Worm (Caenorhabditis elegans) whole organism, young adult: ENCODE measurements around the gene srt-43.

Experiments used
- B0019.2 ChIP-seq: fragments of 200-800 bp; sonication (Bioruptor generic); conservative IDR thresholded peaks from 2 replicates; pipeline ENCODE4 v1.3.6; 2022; ENCODE audit warnings: missing genetic modification reagents, missing genetic modification characterization, missing compliant biosample characterization
- D2030.7 ChIP-seq: fragments of 200-800 bp; sonication (Bioruptor generic); IDR thresholded peaks from 2 replicates; pipeline ENCODE4 v1.3.6; 2022; ENCODE audit warnings: missing genetic modification reagents, missing genetic modification characterization, missing compliant biosample characterization
- F23B12.7 ChIP-seq: sonication (generic microtip); optimal IDR thresholded peaks from 2 replicates; lab custom pipeline; 2017; ENCODE audit warnings: missing genetic modification characterization, mild to moderate bottlenecking, missing compliant biosample characterization, antibody characterized with exemption, moderate library complexity; ENCODE audit not compliant: insufficient read depth
- F33H1.4 ChIP-seq: fragments of 200-800 bp; sonication (Bioruptor generic); IDR thresholded peaks from 2 replicates; pipeline ENCODE4 v1.3.6; 2022; ENCODE audit warnings: missing genetic modification reagents, missing genetic modification characterization, missing compliant biosample characterization
- F49E8.2 ChIP-seq: sonication (generic microtip); optimal IDR thresholded peaks from 3 replicates; lab custom pipeline; 2017; ENCODE audit warnings: missing genetic modification characterization, mild to moderate bottlenecking, missing compliant biosample characterization, antibody characterized with exemption, moderate library complexity; ENCODE audit not compliant: insufficient read depth
- K12H6.12 ChIP-seq: fragments of 200-800 bp; sonication (Bioruptor generic); optimal IDR thresholded peaks from 2 replicates; lab custom pipeline; 2018; ENCODE audit warnings: mild to moderate bottlenecking, missing genetic modification characterization, missing compliant biosample characterization
- Y53G8AR.9 ChIP-seq: fragments of 200-800 bp; sonication (Bioruptor generic); conservative IDR thresholded peaks from 2 replicates; pipeline ENCODE4 v1.3.6; 2022; ENCODE audit warnings: missing genetic modification reagents, missing genetic modification characterization, missing compliant biosample characterization
- Y95B8A.8 ChIP-seq: fragments of 200-800 bp; sonication (Bioruptor generic); IDR thresholded peaks from 2 replicates; pipeline ENCODE4 v1.3.6; 2022; ENCODE audit warnings: missing genetic modification reagents, missing genetic modification characterization, missing compliant biosample characterization
- ZK185.1 ChIP-seq: sonication (generic microtip); optimal IDR thresholded peaks from 2 replicates; lab custom pipeline; 2016; ENCODE audit warnings: mild to moderate bottlenecking, missing genetic modification characterization, missing compliant biosample characterization; ENCODE audit not compliant: poor library complexity, severe bottlenecking
- attf-3 ChIP-seq: fragments of 200-800 bp; sonication (Bioruptor generic); conservative IDR thresholded peaks from 2 replicates; pipeline ENCODE4 v1.3.6; 2022; ENCODE audit warnings: missing genetic modification reagents, missing genetic modification characterization, missing compliant biosample characterization
- attf-5 ChIP-seq: fragments of 200-800 bp; sonication (Bioruptor generic); optimal IDR thresholded peaks from 2 replicates; lab custom pipeline; 2018; ENCODE audit warnings: mild to moderate bottlenecking, missing genetic modification characterization, missing compliant biosample characterization
- cebp-1 ChIP-seq, 2 experiments: fragments of 200-800 bp in 1 of 2; sonication (Bioruptor generic) in 1 of 2; sonication (generic microtip) in 1 of 2; IDR thresholded peaks in 1 of 2; optimal IDR thresholded peaks in 1 of 2; 2 replicates each; pipeline versions ENCODE4 v1.3.6 to Lab custom; 2017 to 2022; ENCODE audit warnings: missing compliant biosample characterization in 2 of 2, missing genetic modification characterization in 2 of 2, mild to moderate bottlenecking in 1 of 2, missing genetic modification reagents in 1 of 2, moderate library complexity in 1 of 2
- ceh-27 ChIP-seq: fragments of 200-800 bp; sonication (Bioruptor generic); optimal IDR thresholded peaks from 2 replicates; lab custom pipeline; 2018; ENCODE audit warnings: mild to moderate bottlenecking, missing genetic modification characterization, moderate library complexity, missing compliant biosample characterization
- ceh-79 ChIP-seq: sonication (generic microtip); optimal IDR thresholded peaks from 2 replicates; lab custom pipeline; 2017; ENCODE audit warnings: mild to moderate bottlenecking, missing genetic modification characterization, missing compliant biosample characterization
- ceh-91 ChIP-seq: fragments of 200-800 bp; sonication (Bioruptor generic); IDR thresholded peaks from 2 replicates; pipeline ENCODE4 v1.3.6; 2022; ENCODE audit warnings: missing genetic modification reagents, missing genetic modification characterization, missing compliant biosample characterization
- dox-1 ChIP-seq: fragments of 200-800 bp; sonication (Bioruptor generic); IDR thresholded peaks from 2 replicates; pipeline ENCODE4 v1.3.6; 2022; ENCODE audit warnings: missing genetic modification reagents, missing genetic modification characterization, missing compliant biosample characterization
- efl-1 ChIP-seq: fragments of 150-350 bp; optimal IDR thresholded peaks from 2 replicates; lab custom pipeline; 2014; ENCODE audit warnings: missing biosample characterization, missing genetic modification reagents, missing genetic modification characterization
- ekl-4 ChIP-seq: fragments of 200-800 bp; sonication (Bioruptor generic); IDR thresholded peaks from 2 replicates; pipeline ENCODE4 v1.3.6; 2022; ENCODE audit warnings: missing genetic modification reagents, missing genetic modification characterization, missing compliant biosample characterization
- hmg-1.2 ChIP-seq: fragments of 200-800 bp; sonication (Bioruptor generic); IDR thresholded peaks from 2 replicates; pipeline ENCODE4 v1.3.6; 2022; ENCODE audit warnings: missing genetic modification reagents, missing genetic modification characterization, missing compliant biosample characterization
- hmg-20 ChIP-seq: fragments of 200-800 bp; sonication (Bioruptor generic); IDR thresholded peaks from 2 replicates; pipeline ENCODE4 v1.3.6; 2022; ENCODE audit warnings: missing genetic modification reagents, missing genetic modification characterization, missing compliant biosample characterization
- let-526 ChIP-seq: fragments of 200-800 bp; sonication (Bioruptor generic); IDR thresholded peaks from 2 replicates; pipeline ENCODE4 v1.3.6; 2022; ENCODE audit warnings: missing genetic modification reagents, missing genetic modification characterization, missing compliant biosample characterization
- lin-35 ChIP-seq, 3 experiments: fragments of 150-350 bp in 2 of 3; sonication (generic microtip) in 1 of 3; optimal IDR thresholded peaks; 2 replicates each; lab custom pipeline; 2014 to 2018; ENCODE audit warnings: missing biosample characterization in 3 of 3, missing genetic modification characterization in 3 of 3, missing genetic modification reagents in 3 of 3
- lin-40 ChIP-seq: sonication (generic microtip); optimal IDR thresholded peaks from 2 replicates; lab custom pipeline; 2016; ENCODE audit warnings: missing genetic modification characterization, mild to moderate bottlenecking, missing compliant biosample characterization, missing genotype, missing genetic modification reagents
- lin-54 ChIP-seq: fragments of 200-800 bp; sonication (Bioruptor generic); optimal IDR thresholded peaks from 2 replicates; lab custom pipeline; 2018; ENCODE audit warnings: mild to moderate bottlenecking, missing genetic modification characterization, missing compliant biosample characterization
- lsl-1 ChIP-seq: fragments of 200-800 bp; sonication (Bioruptor generic); optimal IDR thresholded peaks from 2 replicates; lab custom pipeline; 2018; ENCODE audit warnings: mild to moderate bottlenecking, missing genetic modification characterization, moderate library complexity, missing compliant biosample characterization
- madf-8 ChIP-seq: fragments of 200-800 bp; sonication (Bioruptor generic); conservative IDR thresholded peaks from 2 replicates; pipeline ENCODE4 v1.3.6; 2022; ENCODE audit warnings: missing genetic modification reagents, missing genetic modification characterization, missing compliant biosample characterization
- mcd-1 ChIP-seq: fragments of 200-800 bp; sonication (Bioruptor generic); IDR thresholded peaks from 2 replicates; pipeline ENCODE4 v1.3.6; 2022; ENCODE audit warnings: missing genetic modification reagents, missing genetic modification characterization, missing compliant biosample characterization
- nhr-80 ChIP-seq: sonication (generic microtip); optimal IDR thresholded peaks from 2 replicates; lab custom pipeline; 2016; ENCODE audit warnings: missing genetic modification characterization, missing compliant biosample characterization
- snpc-4 ChIP-seq, 5 experiments: fragments of 150-350 bp in 1 of 5; sonication (generic microtip) in 4 of 5; optimal IDR thresholded peaks; 2 replicates each; lab custom pipeline; 2014 to 2018; ENCODE audit warnings: missing genetic modification characterization in 5 of 5, missing biosample characterization in 3 of 5, antibody characterized with exemption in 2 of 5, mild to moderate bottlenecking in 2 of 5, missing compliant biosample characterization in 2 of 5, missing genotype in 2 of 5, moderate library complexity in 2 of 5, missing genetic modification reagents in 1 of 5
- tbp1 ChIP-seq: fragments of 200-800 bp; sonication (Bioruptor generic); optimal IDR thresholded peaks from 2 replicates; lab custom pipeline; 2018; ENCODE audit warnings: mild to moderate bottlenecking, missing genetic modification characterization, missing compliant biosample characterization
- xnd-1 ChIP-seq: sonication (generic microtip); optimal IDR thresholded peaks from 2 replicates; lab custom pipeline; 2016; ENCODE audit warnings: missing genotype, missing genetic modification reagents, missing genetic modification characterization, missing compliant biosample characterization
- zfh-2 ChIP-seq: fragments of 200-800 bp; sonication (Bioruptor generic); conservative IDR thresholded peaks from 2 replicates; pipeline ENCODE4 v1.3.6; 2022; ENCODE audit warnings: missing genetic modification reagents, missing genetic modification characterization, missing compliant biosample characterization
- zim-3 ChIP-seq: sonication (generic microtip); optimal IDR thresholded peaks from 2 replicates; lab custom pipeline; 2017; ENCODE audit warnings: mild to moderate bottlenecking, missing genetic modification characterization, moderate library complexity, missing compliant biosample characterization
- ztf-18 ChIP-seq: sonication (generic microtip); optimal IDR thresholded peaks from 2 replicates; lab custom pipeline; 2016; ENCODE audit warnings: missing genotype, mild to moderate bottlenecking, missing genetic modification characterization, missing compliant biosample characterization
- ztf-26 ChIP-seq: sonication (generic microtip); optimal IDR thresholded peaks from 2 replicates; lab custom pipeline; 2017; ENCODE audit warnings: missing genetic modification characterization, missing compliant biosample characterization
- ztf-28 ChIP-seq: fragments of 200-800 bp; sonication (Bioruptor generic); IDR thresholded peaks from 2 replicates; pipeline ENCODE4 v1.3.6; 2022; ENCODE audit warnings: missing genetic modification reagents, missing genetic modification characterization, missing compliant biosample characterization

The srt-43 gene

DNA sequence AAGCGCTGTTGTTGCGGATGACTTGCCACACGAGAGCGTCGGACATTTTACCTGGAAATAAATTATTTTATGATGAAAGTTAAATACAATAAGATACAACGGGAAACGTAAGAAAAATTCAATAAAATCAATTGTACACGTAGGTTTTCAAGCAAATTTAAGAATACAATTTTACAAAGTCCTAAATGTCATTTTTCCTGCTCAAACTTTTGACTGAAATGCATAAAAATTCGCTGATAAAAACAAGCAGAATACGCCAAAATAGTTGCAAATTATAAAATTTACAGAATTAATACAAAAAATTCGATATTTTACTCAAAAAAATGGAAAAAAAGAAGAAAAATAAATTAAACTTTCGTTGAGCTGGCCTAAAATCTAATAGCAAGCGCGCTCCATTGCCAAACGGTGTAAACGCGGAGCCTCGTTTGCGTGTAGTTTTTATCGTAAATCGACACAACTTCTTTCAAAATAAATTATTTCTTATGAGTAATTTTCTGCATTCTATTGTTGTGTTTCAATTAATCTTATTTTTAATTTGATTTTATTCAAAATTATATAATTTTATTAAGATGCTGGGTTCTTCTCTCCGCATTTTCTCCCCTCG lies 40.9 kb upstream of the srt-43 start, which contains the start of the genes rpl-28 and mrpl-49:
Gene rpl-28 (minus strand): TSS at position 51 of the 604 bp plus-strand sequence.
Gene mrpl-49 (plus strand): TSS at position 570 of the 604 bp plus-strand sequence.
- TF ChIP-seq F23B12.7 (tag; lab: Kevin White, UChicago) (peak; percentile 91), hmg-20 (GFP tag; lab: Robert Waterston, UW) (no peak), ceh-27 (GFP tag; lab: Kevin White, UChicago) (peak; percentile 34), lin-54 (GFP tag; lab: Kevin White, UChicago) (peak; percentile 71), attf-5 (GFP tag; lab: Kevin White, UChicago) (peak; percentile 95), B0019.2 (GFP tag; lab: Robert Waterston, UW) (0 out of 2 replicates have a peak, but pooled peaks have one; percentile 25), zim-3 (tag; lab: Kevin White, UChicago) (no peak), ceh-79 (tag; lab: Kevin White, UChicago) (no peak), efl-1 (peak; percentile 23), hmg-1.2 (GFP tag; lab: Robert Waterston, UW) (peak; percentile 52), ekl-4 (GFP tag; lab: Robert Waterston, UW) (0 out of 2 replicates have a peak, but pooled peaks have one; percentile 34), lin-35 (GFP tag; optimal IDR thresholded peaks at IDR 0.05; lab: Kevin White, UChicago) (peak in 1 of 3 experiments; percentile 76), snpc-4 (GFP tag; optimal IDR thresholded peaks at IDR 0.05; lab: Kevin White, UChicago) (no peak), snpc-4 (tag; optimal IDR thresholded peaks at IDR 0.05; lab: Kevin White, UChicago) (peak in 3 of 4 experiments; percentile 28 to 81 (median 32)), zfh-2 (GFP tag; lab: Robert Waterston, UW) (no peak), ztf-18 (peak; percentile 40), ztf-26 (peak; percentile 21), xnd-1 (tag; lab: Kevin White, UChicago) (no peak), K12H6.12 (tag; lab: Kevin White, UChicago) (peak; percentile 5), ceh-91 (GFP tag; lab: Robert Waterston, UW) (peak; percentile 64; the same call in 1 of the 2 replicates), nhr-80 (peak; percentile 59), lin-40 (peak; percentile 57), dox-1 (peak; percentile 64), let-526 (GFP tag; lab: Robert Waterston, UW) (no peak), ztf-28 (GFP tag; lab: Robert Waterston, UW) (no peak), mcd-1 (peak; percentile 96), ZK185.1 (tag; lab: Kevin White, UChicago) (peak; percentile 44), Y53G8AR.9 (GFP tag; lab: Robert Waterston, UW) (peak; percentile 48; the same call in 1 of the 2 replicates), lsl-1 (GFP tag; lab: Kevin White, UChicago) (peak; percentile 56), F33H1.4 (GFP tag; lab: Robert Waterston, UW) (peak; percentile 46; the same call in 1 of the 2 replicates), tbp1 (GFP tag; lab: Kevin White, UChicago) (peak; percentile 58), cebp-1 (GFP tag; IDR thresholded peaks at IDR 0.05; lab: Robert Waterston, UW) (no peak), cebp-1 (tag; optimal IDR thresholded peaks at IDR 0.05; lab: Kevin White, UChicago) (peak; percentile 68), madf-8 (GFP tag; lab: Robert Waterston, UW) (0 out of 2 replicates have a peak, but pooled peaks have one; percentile 4), attf-3 (GFP tag; lab: Robert Waterston, UW) (peak; percentile 99), Y95B8A.8 (GFP tag; lab: Robert Waterston, UW) (no peak), F49E8.2 (peak; percentile 42), D2030.7 (peak; percentile 42; the same call in 1 of the 2 replicates)
- TF ChIP-seq, all 124 proteins: peak for 28
